Fruit fly (Drosophila melanogaster) whole organism, embryonic: Measurements from ENCODE around the gene Scm.

Source experiments
- Atf3 ChIP-seq: fragments of 200-800 bp; sonication (Bioruptor generic); optimal IDR thresholded peaks from 3 replicates; lab custom pipeline; 2016; ENCODE audit warnings: missing biosample characterization, missing genetic modification characterization
- Awh ChIP-seq: fragments of 200-800 bp; sonication (Bioruptor generic); IDR thresholded peaks from 2 replicates; pipeline ENCODE4, ENCODE4 v1.3.6; 2022; ENCODE audit warnings: missing biosample characterization, missing genetic modification characterization
- C15 ChIP-seq: fragments of 200-800 bp; sonication (Bioruptor generic); IDR thresholded peaks from 3 replicates; pipeline ENCODE4 v1.3.6; 2022; ENCODE audit warnings: missing biosample characterization, missing genetic modification characterization
- CG10274 ChIP-seq: fragments of 200-800 bp; sonication (Bioruptor generic); optimal IDR thresholded peaks from 3 replicates; lab custom pipeline; 2017; ENCODE audit warnings: missing biosample characterization, mild to moderate bottlenecking, missing genetic modification characterization
- CG12299 ChIP-seq: fragments of 200-800 bp; sonication (Bioruptor generic); optimal IDR thresholded peaks from 2 replicates; lab custom pipeline; 2018; ENCODE audit warnings: missing biosample characterization, mild to moderate bottlenecking, missing genetic modification characterization
- CG13287 ChIP-seq: fragments of 200-800 bp; sonication (Bioruptor generic); IDR thresholded peaks from 2 replicates; pipeline ENCODE4 v1.3.6; 2022; ENCODE audit warnings: missing biosample characterization, missing genetic modification characterization; ENCODE audit not compliant: partially characterized antibody
- CG14441 ChIP-seq: fragments of 200-800 bp; sonication (Bioruptor generic); IDR thresholded peaks from 2 replicates; pipeline ENCODE4 v1.3.6; 2022; ENCODE audit warnings: missing biosample characterization, missing genetic modification characterization
- CG17612 ChIP-seq: fragments of 200-800 bp; sonication (Bioruptor generic); IDR thresholded peaks from 2 replicates; pipeline ENCODE4 v1.3.6; 2022; ENCODE audit warnings: missing biosample characterization, missing genetic modification characterization
- CG3163 ChIP-seq: fragments of 200-800 bp; sonication (Bioruptor generic); optimal IDR thresholded peaks from 3 replicates; lab custom pipeline; 2016; ENCODE audit warnings: missing biosample characterization, missing genetic modification characterization
- CG32532 ChIP-seq: fragments of 200-800 bp; sonication (Bioruptor generic); IDR thresholded peaks from 2 replicates; pipeline ENCODE4 v1.3.6; 2022; ENCODE audit warnings: missing biosample characterization, missing genetic modification characterization
- CG32772 ChIP-seq: fragments of 200-800 bp; sonication (Bioruptor generic); IDR thresholded peaks from 2 replicates; pipeline ENCODE4 v1.3.6; 2022; ENCODE audit warnings: missing biosample characterization, missing genetic modification characterization
- CG4617 ChIP-seq: fragments of 200-800 bp; sonication (Bioruptor generic); optimal IDR thresholded peaks from 3 replicates; lab custom pipeline; 2016; ENCODE audit warnings: missing biosample characterization, missing genetic modification characterization, borderline replicate concordance
- CG5953 ChIP-seq: fragments of 200-800 bp; sonication (Bioruptor generic); IDR thresholded peaks from 2 replicates; pipeline ENCODE4 v1.3.6; 2022; ENCODE audit warnings: missing biosample characterization, missing genetic modification characterization
- CG6654 ChIP-seq: fragments of 200-800 bp; sonication (Bioruptor generic); optimal IDR thresholded peaks from 2 replicates; lab custom pipeline; 2017; ENCODE audit warnings: missing biosample characterization, mild to moderate bottlenecking, missing genetic modification characterization
- CG6689 ChIP-seq: fragments of 200-800 bp; sonication (Bioruptor generic); IDR thresholded peaks from 2 replicates; pipeline ENCODE4 v1.3.6; 2022; ENCODE audit warnings: missing biosample characterization, missing genetic modification characterization
- CG6765 ChIP-seq: fragments of 200-800 bp; sonication (Bioruptor generic); optimal IDR thresholded peaks from 3 replicates; lab custom pipeline; 2017; ENCODE audit warnings: missing biosample characterization, mild to moderate bottlenecking, missing genetic modification characterization
- CG9437 ChIP-seq: fragments of 200-800 bp; sonication (Bioruptor generic); optimal IDR thresholded peaks from 2 replicates; lab custom pipeline; 2018; ENCODE audit warnings: missing biosample characterization, mild to moderate bottlenecking, missing genetic modification characterization
- CG9727 ChIP-seq: fragments of 200-800 bp; sonication (Bioruptor generic); optimal IDR thresholded peaks from 3 replicates; lab custom pipeline; 2017; ENCODE audit warnings: missing biosample characterization, mild to moderate bottlenecking, missing genetic modification characterization
- CHES-1-like ChIP-seq: fragments of 200-800 bp; sonication (Bioruptor generic); optimal IDR thresholded peaks from 2 replicates; lab custom pipeline; 2016; ENCODE audit warnings: missing biosample characterization, missing genetic modification characterization
- D19B ChIP-seq: fragments of 200-800 bp; sonication (Bioruptor generic); optimal IDR thresholded peaks from 2 replicates; lab custom pipeline; 2017; ENCODE audit warnings: missing biosample characterization, mild to moderate bottlenecking, missing genetic modification characterization
- Dfd ChIP-seq, 2 experiments: fragments of >200 bp; optimal IDR thresholded peaks; 2 replicates each; lab custom pipeline; 2017; ENCODE audit warnings: missing biosample characterization in 2 of 2, missing genetic modification characterization in 2 of 2
- Hmx ChIP-seq: fragments of 200-800 bp; sonication (Bioruptor generic); optimal IDR thresholded peaks from 2 replicates; lab custom pipeline; 2016; ENCODE audit warnings: missing biosample characterization, missing genetic modification characterization
- Max ChIP-seq: fragments of 200-800 bp; sonication (Bioruptor generic); optimal IDR thresholded peaks from 2 replicates; lab custom pipeline; 2016; ENCODE audit warnings: missing biosample characterization, mild to moderate bottlenecking, missing genetic modification characterization
- Mes4 ChIP-seq: fragments of 200-800 bp; sonication (Bioruptor generic); optimal IDR thresholded peaks from 2 replicates; lab custom pipeline; 2016; ENCODE audit warnings: missing biosample characterization, missing genetic modification characterization
- NK7.1 ChIP-seq: fragments of 200-800 bp; sonication (Bioruptor generic); optimal IDR thresholded peaks from 3 replicates; lab custom pipeline; 2016; ENCODE audit warnings: missing biosample characterization, missing genetic modification characterization
- Nf-YC ChIP-seq: fragments of 200-800 bp; optimal IDR thresholded peaks from 3 replicates; lab custom pipeline; 2019; ENCODE audit warnings: missing biosample characterization, mild to moderate bottlenecking, missing genetic modification characterization, moderate library complexity
- TFAM ChIP-seq: fragments of 200-800 bp; sonication (Bioruptor generic); optimal IDR thresholded peaks from 2 replicates; lab custom pipeline; 2017; ENCODE audit warnings: missing biosample characterization, missing genetic modification characterization, inconsistent platforms
- YL-1 ChIP-seq: fragments of 200-800 bp; sonication (Bioruptor generic); optimal IDR thresholded peaks from 3 replicates; lab custom pipeline; 2017; ENCODE audit warnings: missing biosample characterization, mild to moderate bottlenecking, missing genetic modification characterization
- bsh ChIP-seq, 2 experiments: fragments of 200-800 bp; sonication (Bioruptor generic); optimal IDR thresholded peaks; 2 replicates each; lab custom pipeline; 2017 to 2018; ENCODE audit warnings: mild to moderate bottlenecking in 2 of 2, missing biosample characterization in 2 of 2, missing genetic modification characterization in 2 of 2, moderate library complexity in 1 of 2
- caup ChIP-seq: fragments of 200-800 bp; sonication (Bioruptor generic); optimal IDR thresholded peaks from 3 replicates; lab custom pipeline; 2017; ENCODE audit warnings: missing biosample characterization, mild to moderate bottlenecking, missing genetic modification characterization, moderate library complexity; ENCODE audit not compliant: severe bottlenecking
- ci ChIP-seq: fragments of 200-800 bp; sonication (Bioruptor generic); IDR thresholded peaks from 3 replicates; pipeline ENCODE4 v1.3.6; 2022; ENCODE audit warnings: missing biosample characterization, missing genetic modification characterization
- dati ChIP-seq: fragments of 200-800 bp; sonication (Bioruptor generic); IDR thresholded peaks from 2 replicates; pipeline ENCODE4 v1.3.6; 2022; ENCODE audit warnings: missing biosample characterization, missing genetic modification characterization
- dmrt11E ChIP-seq: fragments of 200-800 bp; sonication (Bioruptor generic); optimal IDR thresholded peaks from 3 replicates; lab custom pipeline; 2018; ENCODE audit warnings: missing biosample characterization, mild to moderate bottlenecking, missing genetic modification characterization, moderate library complexity
- gro ChIP-seq: fragments of 200-800 bp; sonication (Bioruptor generic); optimal IDR thresholded peaks from 2 replicates; lab custom pipeline; 2016; ENCODE audit warnings: missing biosample characterization, missing genetic modification characterization
- jumu ChIP-seq: fragments of 200-800 bp; sonication (Bioruptor generic); optimal IDR thresholded peaks from 3 replicates; lab custom pipeline; 2016; ENCODE audit warnings: missing biosample characterization, missing genetic modification characterization
- ken ChIP-seq: fragments of 200-800 bp; sonication (Bioruptor generic); IDR thresholded peaks from 3 replicates; pipeline ENCODE4 v1.3.6; 2022; ENCODE audit warnings: missing biosample characterization, missing genetic modification characterization
- lmd ChIP-seq: fragments of 200-800 bp; sonication (Bioruptor generic); IDR thresholded peaks from 2 replicates; pipeline ENCODE4 v1.3.6; 2022; ENCODE audit warnings: missing biosample characterization, missing genetic modification characterization
- mirr ChIP-seq: fragments of 200-800 bp; sonication (Bioruptor generic); optimal IDR thresholded peaks from 3 replicates; lab custom pipeline; 2018; ENCODE audit warnings: missing biosample characterization, mild to moderate bottlenecking, missing genetic modification characterization
- nom ChIP-seq: fragments of 200-800 bp; sonication (Bioruptor generic); optimal IDR thresholded peaks from 2 replicates; lab custom pipeline; 2017; ENCODE audit warnings: missing biosample characterization, missing genetic modification characterization, mild to moderate bottlenecking, moderate library complexity, missing genetic modification reagents
- pan ChIP-seq, 4 experiments: fragments of >200 bp in 3 of 4; fragments of 200-800 bp in 1 of 4; sonication (Bioruptor generic) in 1 of 4; optimal IDR thresholded peaks in 3 of 4; IDR thresholded peaks in 1 of 4; 2 replicates each; pipeline versions ENCODE4 v1.3.6 to Lab custom; 2017 to 2022; ENCODE audit warnings: missing biosample characterization in 2 of 4, missing genetic modification characterization in 2 of 4, mixed read lengths in 1 of 4
- pita ChIP-seq: fragments of 200-800 bp; sonication (Bioruptor generic); optimal IDR thresholded peaks from 2 replicates; lab custom pipeline; 2017; ENCODE audit warnings: missing biosample characterization, mild to moderate bottlenecking, missing genetic modification characterization
- pnt ChIP-seq: fragments of 200-800 bp; sonication (Bioruptor generic); optimal IDR thresholded peaks from 3 replicates; lab custom pipeline; 2016; ENCODE audit warnings: missing biosample characterization, missing genetic modification characterization
- ranshi ChIP-seq: fragments of 200-800 bp; sonication (Bioruptor generic); IDR thresholded peaks from 2 replicates; pipeline ENCODE4 v1.3.6; 2022; ENCODE audit warnings: missing biosample characterization, missing genetic modification characterization
- row ChIP-seq: fragments of 200-800 bp; sonication (Bioruptor generic); IDR thresholded peaks from 3 replicates; pipeline ENCODE4 v1.3.6; 2022; ENCODE audit warnings: missing biosample characterization, missing genetic modification characterization
- schlank ChIP-seq: fragments of 200-800 bp; sonication (Bioruptor generic); optimal IDR thresholded peaks from 2 replicates; lab custom pipeline; 2018; ENCODE audit warnings: missing biosample characterization, mild to moderate bottlenecking, missing genetic modification characterization
- stc ChIP-seq: fragments of 200-800 bp; sonication (Bioruptor generic); IDR thresholded peaks from 2 replicates; pipeline ENCODE4 v1.3.6; 2022; ENCODE audit warnings: missing biosample characterization, missing genetic modification characterization
- tll ChIP-seq, 2 experiments: fragments of 200-800 bp in 1 of 2; fragments of >200 bp in 1 of 2; sonication (Bioruptor generic) in 1 of 2; optimal IDR thresholded peaks; 2 replicates each; lab custom pipeline; 2017 to 2019; ENCODE audit warnings: missing biosample characterization in 2 of 2, missing genetic modification characterization in 2 of 2, mild to moderate bottlenecking in 1 of 2, moderate library complexity in 1 of 2
- yki ChIP-seq: fragments of >200 bp; optimal IDR thresholded peaks from 3 replicates; lab custom pipeline; 2018
- zf30C ChIP-seq: fragments of 200-800 bp; sonication (Bioruptor generic); optimal IDR thresholded peaks from 3 replicates; lab custom pipeline; 2018; ENCODE audit warnings: missing biosample characterization, mild to moderate bottlenecking, missing genetic modification characterization
- zfh1 ChIP-seq: fragments of 200-800 bp; sonication (Bioruptor generic); IDR thresholded peaks from 3 replicates; pipeline ENCODE4 v1.3.6; 2022; ENCODE audit warnings: missing biosample characterization, missing genetic modification characterization
- zfh2 ChIP-seq: fragments of 200-800 bp; sonication (Bioruptor generic); optimal IDR thresholded peaks from 2 replicates; lab custom pipeline; 2016; ENCODE audit warnings: missing biosample characterization, missing genetic modification characterization

Gene Scm

DNA sequence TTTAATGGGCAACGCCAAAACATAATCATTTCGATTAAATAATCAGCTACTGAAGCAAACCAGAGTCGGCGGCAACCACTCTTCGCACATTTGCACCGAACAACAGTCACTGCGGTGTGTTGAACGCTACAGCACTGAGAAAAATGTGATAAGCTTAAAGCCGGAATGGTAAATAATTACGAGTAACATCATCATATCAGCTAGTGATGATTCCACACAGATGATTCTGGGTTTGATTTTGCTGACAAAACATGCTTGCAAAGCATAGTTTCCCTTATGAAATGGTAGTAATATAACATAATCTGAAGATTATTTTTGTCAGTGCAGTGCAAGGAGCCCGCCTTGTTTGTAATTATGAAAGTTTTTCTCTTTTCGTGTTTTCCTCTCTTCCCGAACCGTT lies 39.3 kb downstream of the Scm start (continued):
- TF ChIP-seq CG12299 (tag; lab: Kevin White, UChicago) (no peak), zf30C (GFP tag; lab: Kevin White, UChicago) (peak; percentile 41), gro (GFP tag; lab: Kevin White, UChicago) (no peak), CG6689 (GFP tag; lab: Robert Waterston, UW) (peak; percentile 24; the same call in 1 of the 2 replicates), Max (GFP tag; lab: Kevin White, UChicago) (no peak), bsh (GFP tag; optimal IDR thresholded peaks at IDR 0.05; lab: Kevin White, UChicago) (peak; percentile 67 to 83), ken (GFP tag; lab: Robert Waterston, UW) (no peak; the same call in 2 of the 3 replicates), dati (GFP tag; lab: Robert Waterston, UW) (no peak), lmd (GFP tag; lab: Robert Waterston, UW) (peak; percentile 44; the same call in 1 of the 2 replicates), schlank (tag; lab: Kevin White, UChicago) (no peak), CHES-1-like (GFP tag; lab: Kevin White, UChicago) (no peak), dmrt11E (peak; percentile 78), CG5953 (GFP tag; lab: Robert Waterston, UW) (no peak), stc (GFP tag; lab: Robert Waterston, UW) (no peak), CG6654 (GFP tag; lab: Kevin White, UChicago) (no peak), CG32772 (GFP tag; lab: Robert Waterston, UW) (0 out of 2 replicates have a peak, but pooled peaks have one; percentile 19), pan (optimal IDR thresholded peaks at IDR 0.05; lab: Kevin White, UChicago) (no peak), pan (GFP tag; optimal IDR thresholded peaks at IDR 0.05 in 1 of 2, IDR thresholded peaks at IDR 0.05 in 1 of 2) (no peak), jumu (peak; percentile 50), Atf3 (GFP tag; lab: Kevin White, UChicago) (peak; percentile 51), NK7.1 (GFP tag; lab: Kevin White, UChicago) (no peak), CG9437 (GFP tag; lab: Kevin White, UChicago) (no peak), pnt (GFP tag; lab: Kevin White, UChicago) (peak; percentile 56), Awh (GFP tag; lab: Robert Waterston, UW) (no peak), CG6765 (GFP tag; lab: Kevin White, UChicago) (no peak), CG14441 (peak; percentile 18; the same call in 1 of the 2 replicates), TFAM (GFP tag; lab: Kevin White, UChicago) (no peak), zfh1 (peak; percentile 75), Nf-YC (tag; lab: Kevin White, UChicago) (no peak), pita (GFP tag; lab: Kevin White, UChicago) (no peak), nom (no peak), ranshi (GFP tag; lab: Robert Waterston, UW) (0 out of 2 replicates have a peak, but pooled peaks have one; percentile 11), CG32532 (GFP tag; lab: Robert Waterston, UW) (no peak), Hmx (no peak), row (GFP tag; lab: Robert Waterston, UW) (peak; percentile 58; the same call in 2 of the 3 replicates), CG17612 (GFP tag; lab: Robert Waterston, UW) (no peak), CG10274 (GFP tag; lab: Kevin White, UChicago) (no peak), CG4617 (GFP tag; lab: Kevin White, UChicago) (no peak), Mes4 (peak; percentile 36), CG13287 (GFP tag; lab: Robert Waterston, UW) (no peak), D19B (GFP tag; lab: Kevin White, UChicago) (no peak), tll (GFP tag; optimal IDR thresholded peaks at IDR 0.05; lab: Kevin White, UChicago) (no peak), YL-1 (GFP tag; lab: Kevin White, UChicago) (no peak), yki (lab: Kevin White, UChicago) (no peak), CG9727 (GFP tag; lab: Kevin White, UChicago) (peak; percentile 12), caup (GFP tag; lab: Kevin White, UChicago) (no peak), C15 (no peak), Dfd (GFP tag; optimal IDR thresholded peaks at IDR 0.05; lab: Kevin White, UChicago) (no peak), ci (GFP tag; lab: Robert Waterston, UW) (peak; percentile 75; the same call in 2 of the 3 replicates), mirr (no peak), zfh2 (GFP tag; lab: Kevin White, UChicago) (no peak), CG3163 (GFP tag; lab: Kevin White, UChicago) (no peak)
